Worm (Caenorhabditis elegans): ENCODE data around the gene Y57G11C.33.

The Y57G11C.33 gene

DNA sequence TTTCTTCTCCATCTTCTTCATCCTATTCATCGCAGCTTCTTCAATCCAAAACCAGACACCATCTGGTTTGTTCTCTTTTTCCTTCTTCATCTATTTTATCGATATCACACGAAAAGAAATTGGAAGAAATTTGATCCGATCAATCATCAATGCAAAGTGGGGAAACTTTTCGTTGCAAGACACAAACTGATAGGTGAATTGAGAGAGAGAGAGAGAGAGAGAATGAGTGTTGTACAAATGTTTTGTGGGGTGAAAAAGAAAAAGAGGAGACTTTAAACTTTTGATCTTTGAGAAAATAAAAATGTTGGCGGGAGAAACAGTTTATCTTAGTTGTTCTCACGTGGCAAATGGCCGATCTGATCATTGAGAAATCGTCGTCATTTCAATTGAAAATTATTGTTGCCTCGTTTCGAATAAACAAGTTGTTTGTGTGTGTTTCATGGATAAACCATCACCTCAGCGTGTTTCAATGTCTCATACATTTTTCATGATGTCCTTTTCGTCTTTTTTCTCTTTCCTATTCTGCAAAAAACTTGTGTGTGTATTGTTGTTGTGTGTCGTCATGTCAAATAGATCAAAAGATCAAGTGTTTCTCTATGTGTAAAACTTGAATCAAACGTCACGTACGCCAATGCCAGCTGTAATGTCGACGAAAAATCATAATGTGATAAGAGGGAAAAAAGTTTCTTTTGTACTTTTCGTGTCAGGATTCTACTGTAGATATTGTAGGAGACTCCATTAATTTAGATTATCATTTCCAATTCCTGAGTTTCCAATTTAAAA lies 44.1 kb upstream of the Y57G11C.33 start:
- TF ChIP-seq ceh-48 (tag; optimal IDR thresholded peaks at IDR 0.05): no peak
- no peak for TF ChIP-seq ceh-9 (tag; optimal IDR thresholded peaks at IDR 0.05)
- TF ChIP-seq ceh-18 (tag; optimal IDR thresholded peaks at IDR 0.05): peak; percentile 72
- peak; percentile 52 for TF ChIP-seq ceh-34 (tag; optimal IDR thresholded peaks at IDR 0.05)
- no peak for TF ChIP-seq fkh-6 (tag; optimal IDR thresholded peaks at IDR 0.05)
- no peak for TF ChIP-seq elt-2 (tag; optimal IDR thresholded peaks at IDR 0.05)
- peak; percentile 31 for TF ChIP-seq unc-55 (GFP tag; optimal IDR thresholded peaks at IDR 0.05)
- TF ChIP-seq odd-2 (tag; optimal IDR thresholded peaks at IDR 0.05): no peak
- TF ChIP-seq nhr-232 (tag; optimal IDR thresholded peaks at IDR 0.05): no peak
- no peak for TF ChIP-seq lim-6 (tag; optimal IDR thresholded peaks at IDR 0.05)
- TF ChIP-seq ttx-3 (tag; optimal IDR thresholded peaks at IDR 0.05): no peak

DNA sequence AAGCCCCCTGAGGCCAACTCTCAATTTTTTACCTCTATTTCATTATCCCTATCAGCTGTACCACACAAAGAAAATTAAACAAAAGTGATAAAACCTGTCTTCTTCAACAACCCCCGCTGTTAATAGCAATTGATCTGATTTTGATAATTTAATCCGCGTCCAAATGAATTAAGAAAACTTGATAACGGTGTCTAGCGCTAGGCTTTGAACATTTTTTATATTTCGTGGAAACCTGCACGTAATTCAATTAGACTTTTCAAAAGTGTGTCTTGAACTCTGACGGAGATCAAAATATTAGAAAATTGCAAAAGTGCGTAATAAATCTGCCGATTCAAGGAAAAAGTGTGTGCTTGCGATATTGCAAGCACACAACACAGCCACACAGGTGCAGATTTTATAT lies 43.5 kb upstream of the Y57G11C.33 start:
- TF ChIP-seq pqm-1 (tag; optimal IDR thresholded peaks at IDR 0.05) (no peak), mec-3 (tag; optimal IDR thresholded peaks at IDR 0.05; ENCODE audit: borderline replicate concordance) (no peak)

DNA sequence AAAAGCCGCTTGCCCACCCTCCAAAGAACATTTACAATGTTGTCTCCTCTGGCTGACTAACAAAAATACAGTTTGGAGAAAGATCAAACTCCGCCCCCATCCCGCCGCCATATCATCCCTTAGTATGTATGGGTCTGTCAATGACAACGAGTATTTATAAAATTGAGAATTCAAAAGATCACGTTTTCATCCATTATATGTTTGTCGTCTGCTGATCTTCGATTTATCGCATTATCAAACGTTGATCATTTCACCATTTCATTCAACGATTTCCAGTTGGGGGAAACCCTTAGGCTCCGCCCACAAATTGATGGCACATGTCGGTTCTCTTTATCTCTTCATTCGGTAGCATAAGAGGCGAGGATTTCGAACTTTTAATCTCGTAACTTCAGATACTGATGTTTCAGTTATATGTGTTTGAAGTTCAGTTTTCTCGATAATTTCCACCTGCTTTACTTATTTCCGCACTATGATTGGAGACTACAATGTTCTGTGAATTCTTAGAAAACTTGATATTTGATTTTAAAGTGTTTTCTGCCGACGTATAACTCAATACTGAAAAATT lies 42.6 kb upstream of the Y57G11C.33 start:
- TF ChIP-seq sdc-2 (tag; optimal IDR thresholded peaks at IDR 0.05): no peak
- TF ChIP-seq K02D7.2 (tag; optimal IDR thresholded peaks at IDR 0.05): no peak

DNA sequence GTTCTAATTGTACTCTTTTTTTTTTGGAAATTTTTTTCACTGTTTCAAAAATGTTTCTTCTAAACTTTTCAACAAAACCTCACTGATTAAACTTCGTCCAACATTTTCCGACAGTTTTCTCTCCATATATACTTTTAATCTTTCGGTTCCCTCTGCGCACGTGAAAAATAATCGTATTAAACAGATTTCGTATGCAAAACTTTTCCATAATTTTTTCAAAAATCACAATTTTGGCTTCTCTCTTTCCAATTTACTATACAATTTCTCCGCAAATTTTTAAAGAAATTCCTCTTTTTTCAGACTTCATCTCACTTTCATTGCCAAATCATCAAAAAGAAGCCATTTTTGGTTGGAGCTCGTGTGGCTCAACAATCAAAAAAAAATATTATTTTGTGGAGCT lies 40.6 kb upstream of the Y57G11C.33 start, which contains the start of gene dmd-6:
TSS of gene dmd-6 (plus strand) at position 301 of the 400 bp plus-strand sequence.
- TF ChIP-seq pha-2 (tag; optimal IDR thresholded peaks at IDR 0.05) (no peak), pha-4 (tag; optimal IDR thresholded peaks at IDR 0.05) (no peak), elt-4 (tag; optimal IDR thresholded peaks at IDR 0.05) (no peak), ceh-9 (tag; optimal IDR thresholded peaks at IDR 0.05) (no peak), F13H6.1 (tag; optimal IDR thresholded peaks at IDR 0.05) (no peak), unc-86 (tag; optimal IDR thresholded peaks at IDR 0.05) (no peak), nfya-1 (tag; optimal IDR thresholded peaks at IDR 0.05) (no peak), ama-1 (optimal IDR thresholded peaks at IDR 0.05) (no peak)

DNA sequence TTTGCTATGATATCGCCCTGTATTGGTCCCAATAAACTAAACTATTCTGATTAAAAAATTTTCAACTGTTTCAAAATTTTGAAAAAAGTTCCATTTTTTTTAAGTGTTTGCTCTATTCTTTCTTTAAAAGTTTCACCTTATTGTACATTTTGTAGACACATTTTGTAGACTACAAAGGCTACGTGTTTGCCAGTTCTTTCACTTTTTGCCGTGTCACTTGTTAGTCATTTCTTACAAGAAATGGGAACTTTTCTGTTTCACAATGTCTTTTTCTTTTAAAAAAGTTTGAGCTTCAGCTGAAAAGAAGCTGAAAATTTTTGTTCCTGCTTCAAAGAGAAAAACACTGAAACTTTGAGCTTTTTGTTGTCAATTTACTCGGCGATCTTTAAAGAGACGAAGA lies 39.8 kb upstream of the Y57G11C.33 start:
- TF ChIP-seq C08G9.2 (tag; optimal IDR thresholded peaks at IDR 0.05) (no peak), hlh-8 (tag; optimal IDR thresholded peaks at IDR 0.05) (no peak), unc-86 (tag; optimal IDR thresholded peaks at IDR 0.05) (no peak), ztf-16 (tag; optimal IDR thresholded peaks at IDR 0.05) (no peak), ceh-34 (tag; optimal IDR thresholded peaks at IDR 0.05) (no peak), ceh-6 (GFP tag; optimal IDR thresholded peaks at IDR 0.05) (no peak), hlh-6 (tag; optimal IDR thresholded peaks at IDR 0.05) (no peak), ceh-48 (tag; optimal IDR thresholded peaks at IDR 0.05) (no peak), che-1 (tag; optimal IDR thresholded peaks at IDR 0.05) (no peak), pha-4 (tag; optimal IDR thresholded peaks at IDR 0.05) (no peak)

DNA sequence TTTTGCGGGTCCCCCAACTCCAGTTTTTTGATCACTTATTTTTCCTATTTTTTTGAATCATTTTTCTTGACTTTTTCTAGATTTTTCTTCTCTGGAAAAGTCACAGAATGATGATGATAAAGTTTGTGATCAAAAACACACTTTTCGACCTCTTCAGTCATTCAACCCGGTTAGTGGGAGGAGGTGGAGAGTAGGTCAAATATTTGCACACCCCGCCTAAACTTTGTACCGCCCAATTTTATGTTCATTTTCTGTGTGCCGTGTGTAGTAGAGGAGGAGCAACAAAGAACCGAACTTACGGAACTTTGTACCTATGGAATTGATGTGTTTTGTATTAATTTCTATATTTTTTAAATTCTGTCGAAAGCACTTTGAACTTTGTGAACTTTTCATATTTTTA lies 39.4 kb upstream of the Y57G11C.33 start:
- no peak for TF ChIP-seq madf-2 (tag; optimal IDR thresholded peaks at IDR 0.05)
- no peak for TF ChIP-seq unc-42 (tag; optimal IDR thresholded peaks at IDR 0.05)
- TF ChIP-seq elt-2 (tag; optimal IDR thresholded peaks at IDR 0.05): no peak
- no peak for TF ChIP-seq ceh-9 (tag; optimal IDR thresholded peaks at IDR 0.05)
- no peak for TF ChIP-seq ceh-34 (tag; optimal IDR thresholded peaks at IDR 0.05)
- TF ChIP-seq nhr-232 (tag; optimal IDR thresholded peaks at IDR 0.05): no peak
- TF ChIP-seq hlh-15 (tag; optimal IDR thresholded peaks at IDR 0.05): no peak
- no peak for TF ChIP-seq sox-4 (tag; optimal IDR thresholded peaks at IDR 0.05)
- TF ChIP-seq ets-4 (tag; optimal IDR thresholded peaks at IDR 0.05): no peak
- no peak for TF ChIP-seq pat-9 (tag; optimal IDR thresholded peaks at IDR 0.05)

All from whole organism, late embryonic.